Fruit fly (Drosophila melanogaster) whole organism, adult: ENCODE measurements around the gene P5CS.

Experiments used
- CG33017 ChIP-seq: fragments of 200-800 bp; sonication (Bioruptor generic); optimal IDR thresholded peaks from 2 replicates; lab custom pipeline; 2018; ENCODE audit warnings: missing biosample characterization, mild to moderate bottlenecking, missing genetic modification characterization, moderate library complexity
- CG5204 ChIP-seq: fragments of 200-800 bp; sonication (Bioruptor generic); optimal IDR thresholded peaks from 2 replicates; lab custom pipeline; 2016; ENCODE audit warnings: missing biosample characterization, missing genetic modification characterization
- CG7045 ChIP-seq: fragments of 200-800 bp; sonication (Bioruptor generic); optimal IDR thresholded peaks from 2 replicates; lab custom pipeline; 2017; ENCODE audit warnings: missing biosample characterization, mild to moderate bottlenecking, missing genetic modification characterization
- ovo ChIP-seq: fragments of 200-800 bp; sonication (Bioruptor generic); optimal IDR thresholded peaks from 2 replicates; lab custom pipeline; 2016; ENCODE audit warnings: missing biosample characterization, missing genetic modification characterization
- toe ChIP-seq: fragments of 200-800 bp; sonication (Bioruptor generic); optimal IDR thresholded peaks from 2 replicates; lab custom pipeline; 2016; ENCODE audit warnings: missing biosample characterization, missing genetic modification characterization

DNA sequence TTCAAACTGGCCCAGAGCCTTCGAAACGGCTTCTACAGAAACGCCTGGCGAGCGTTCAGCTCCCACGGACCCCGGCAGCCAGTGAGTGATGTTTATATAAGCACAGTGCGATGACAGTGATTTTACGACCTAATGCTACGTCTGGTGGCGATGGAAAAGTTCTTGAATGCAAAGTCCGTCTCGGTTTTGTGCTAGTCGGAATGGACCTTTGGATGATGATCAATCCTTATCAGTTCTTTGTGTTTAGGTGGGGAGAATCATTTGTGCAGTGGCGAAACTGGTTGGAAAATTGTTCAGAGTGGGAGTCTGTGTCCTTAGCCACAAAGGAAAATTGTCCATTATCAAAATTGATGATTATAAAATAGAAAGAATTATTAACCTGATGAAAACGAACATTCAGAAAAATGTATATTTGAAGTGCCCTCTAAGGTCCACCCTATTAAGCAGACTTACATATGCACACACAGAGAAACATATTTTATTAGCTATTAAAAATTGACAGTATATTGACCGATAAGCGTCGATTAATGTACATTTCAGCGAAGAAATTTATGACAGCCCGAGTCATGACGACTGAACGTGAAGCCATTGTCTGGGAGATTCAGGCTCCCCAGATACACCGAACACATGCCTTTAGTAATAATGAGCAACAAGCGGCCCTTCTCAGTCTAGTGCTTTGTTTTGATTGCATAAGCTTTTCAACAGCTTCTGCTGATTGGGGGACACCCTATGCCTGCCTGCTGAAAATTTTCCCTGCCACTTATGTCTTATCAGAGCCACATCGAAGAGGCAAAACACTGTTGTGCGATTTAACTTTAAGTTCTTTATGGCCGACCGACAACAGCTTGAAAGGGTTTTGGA lies 590 bp downstream of the P5CS start:
- TF ChIP-seq ovo = no peak
- peak; percentile 57 for TF ChIP-seq CG33017 (tag; lab: Kevin White, UChicago)
- TF ChIP-seq CG7045 (GFP tag; lab: Kevin White, UChicago) = no peak
- TF ChIP-seq CG5204 (GFP tag; lab: Kevin White, UChicago) = peak; percentile 41
- TF ChIP-seq toe (GFP tag; lab: Kevin White, UChicago) = no peak
